Worm (Caenorhabditis elegans): Measurements from ENCODE around the gene C04G6.2.

Gene C04G6.2

ce11 chrII:5047279-5047678 lies 45.8 kb upstream of the C04G6.2 start:
- peak; percentile 41 for TF ChIP-seq nhr-129 (tag; optimal IDR thresholded peaks at IDR 0.05)
- TF ChIP-seq mbf-1 (tag; optimal IDR thresholded peaks at IDR 0.05), result no peak
- no peak for TF ChIP-seq unc-55 (GFP tag; optimal IDR thresholded peaks at IDR 0.05)
- TF ChIP-seq C34F6.9 (tag; optimal IDR thresholded peaks at IDR 0.05), result peak; percentile 20
- peak; percentile 10 for TF ChIP-seq blmp-1 (tag; optimal IDR thresholded peaks at IDR 0.05; ENCODE audit: insufficient read depth)

ce11 chrII:5048185-5048795 lies 44.7 kb upstream of the C04G6.2 start:
- TF ChIP-seq lin-11 (tag; optimal IDR thresholded peaks at IDR 0.05), result no peak
- TF ChIP-seq nhr-12 (tag; optimal IDR thresholded peaks at IDR 0.05), result no peak
- no peak for TF ChIP-seq skn-1 (tag; optimal IDR thresholded peaks at IDR 0.05)
- TF ChIP-seq C34F6.9 (tag; optimal IDR thresholded peaks at IDR 0.05), result peak; percentile 13
- no peak for TF ChIP-seq aly-2 (tag; optimal IDR thresholded peaks at IDR 0.05)
- TF ChIP-seq blmp-1 (tag; optimal IDR thresholded peaks at IDR 0.05; ENCODE audit: insufficient read depth), result no peak
- no peak for TF ChIP-seq nhr-6 (tag; optimal IDR thresholded peaks at IDR 0.05)
- TF ChIP-seq sem-4 (tag; optimal IDR thresholded peaks at IDR 0.05), result no peak
- TF ChIP-seq nhr-129 (tag; optimal IDR thresholded peaks at IDR 0.05), result peak; percentile 54
- no peak for TF ChIP-seq Y55F3AM.14 (GFP tag; optimal IDR thresholded peaks at IDR 0.05)

ce11 chrII:5049249-5049648 lies 43.8 kb upstream of the C04G6.2 start:
- TF ChIP-seq ztf-4 (tag; optimal IDR thresholded peaks at IDR 0.05) (no peak), nhr-11 (tag; optimal IDR thresholded peaks at IDR 0.05) (no peak), zag-1 (tag; optimal IDR thresholded peaks at IDR 0.05) (no peak), ceh-16 (tag; optimal IDR thresholded peaks at IDR 0.05) (no peak), nhr-129 (tag; optimal IDR thresholded peaks at IDR 0.05) (peak; percentile 5), lin-39 (tag; optimal IDR thresholded peaks at IDR 0.05) (no peak), lin-11 (tag; optimal IDR thresholded peaks at IDR 0.05) (no peak), egl-27 (tag; optimal IDR thresholded peaks at IDR 0.05) (peak; percentile 28), snpc-4 (tag; optimal IDR thresholded peaks at IDR 0.05) (no peak), ceh-82 (tag; optimal IDR thresholded peaks at IDR 0.05) (no peak), crh-2 (tag; optimal IDR thresholded peaks at IDR 0.05) (peak; percentile 64), alr-1 (tag; optimal IDR thresholded peaks at IDR 0.05) (no peak), unc-55 (GFP tag; optimal IDR thresholded peaks at IDR 0.05) (no peak), ama-1 (optimal IDR thresholded peaks at IDR 0.05) (no peak), mdl-1 (tag; optimal IDR thresholded peaks at IDR 0.05) (no peak), nhr-21 (tag; optimal IDR thresholded peaks at IDR 0.05) (no peak), nhr-237 (tag; optimal IDR thresholded peaks at IDR 0.05) (no peak), F13H6.1 (tag; optimal IDR thresholded peaks at IDR 0.05) (peak; percentile 11), nhr-25 (tag; optimal IDR thresholded peaks at IDR 0.05) (peak; percentile 84), sma-9 (GFP tag; optimal IDR thresholded peaks at IDR 0.05) (peak; percentile 19), sma-9 (tag; optimal IDR thresholded peaks at IDR 0.05) (no peak), elt-3 (tag; optimal IDR thresholded peaks at IDR 0.05) (no peak), nhr-77 (tag; optimal IDR thresholded peaks at IDR 0.05) (no peak), mab-5 (tag; optimal IDR thresholded peaks at IDR 0.05) (peak; percentile 62), R02D3.7 (tag; optimal IDR thresholded peaks at IDR 0.05) (no peak), gmeb-1 (tag; optimal IDR thresholded peaks at IDR 0.05) (no peak), blmp-1 (tag; optimal IDR thresholded peaks at IDR 0.05; ENCODE audit: insufficient read depth) (peak; percentile 22), lin-13 (GFP tag; optimal IDR thresholded peaks at IDR 0.05) (no peak), peb-1 (tag; optimal IDR thresholded peaks at IDR 0.05) (no peak), ZK546.5 (tag; optimal IDR thresholded peaks at IDR 0.05) (no peak), nhr-6 (tag; optimal IDR thresholded peaks at IDR 0.05) (peak; percentile 4), ztf-11 (tag; optimal IDR thresholded peaks at IDR 0.05) (no peak), skn-1 (tag; optimal IDR thresholded peaks at IDR 0.05) (no peak), C34F6.9 (tag; optimal IDR thresholded peaks at IDR 0.05) (peak; percentile 2), sem-4 (tag; optimal IDR thresholded peaks at IDR 0.05) (peak; percentile 31), unc-62 (GFP tag; optimal IDR thresholded peaks at IDR 0.05) (no peak), nhr-10 (tag; optimal IDR thresholded peaks at IDR 0.05) (no peak), unc-39 (tag; optimal IDR thresholded peaks at IDR 0.05) (no peak), aly-2 (tag; optimal IDR thresholded peaks at IDR 0.05) (no peak), nhr-12 (tag; optimal IDR thresholded peaks at IDR 0.05) (no peak), fos-1 (tag; optimal IDR thresholded peaks at IDR 0.05) (no peak), Y55F3AM.14 (GFP tag; optimal IDR thresholded peaks at IDR 0.05) (no peak), mbf-1 (tag; optimal IDR thresholded peaks at IDR 0.05) (no peak), nhr-23 (tag; optimal IDR thresholded peaks at IDR 0.05) (no peak), dmd-4 (tag; optimal IDR thresholded peaks at IDR 0.05) (no peak), ztf-1 (GFP tag; conservative IDR thresholded peaks at IDR 0.05) (no peak), sma-3 (GFP tag; optimal IDR thresholded peaks at IDR 0.05) (peak; percentile 21), lsy-2 (tag; optimal IDR thresholded peaks at IDR 0.05) (peak in 1 of 2 experiments; percentile 29), elt-1 (tag; optimal IDR thresholded peaks at IDR 0.05) (no peak)
